Worm (Caenorhabditis elegans): Measurements from ENCODE around the gene sup-18.
A peak's percentile ranks its signal among the peaks of the same experiment; 100 is the strongest.

Gene sup-18

DNA sequence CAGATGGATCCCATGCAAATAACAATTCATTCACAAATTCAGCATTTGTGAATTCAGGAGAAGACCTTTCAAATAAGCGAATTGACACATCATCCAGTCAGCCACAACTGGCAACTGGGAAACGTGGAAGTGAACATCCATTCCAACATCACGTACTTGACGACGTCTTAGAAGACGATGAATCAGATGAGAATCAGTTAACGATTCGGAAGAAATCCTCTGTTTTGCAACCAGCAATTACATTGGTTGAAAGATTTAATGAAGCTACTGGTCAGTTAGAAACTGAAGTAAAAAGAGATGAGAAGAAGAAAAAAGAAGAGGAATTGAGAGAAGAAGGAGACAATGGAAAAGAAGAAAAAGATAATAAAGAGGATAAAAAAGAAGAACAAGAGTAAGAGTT is 24.7 kb upstream of the sup-18 start (continued):
- TF ChIP-seq F10E7.11 (tag; optimal IDR thresholded peaks at IDR 0.05) = no peak
- no peak for TF ChIP-seq madf-3 (GFP tag; IDR thresholded peaks at IDR 0.05)
- TF ChIP-seq sdz-38 (tag; optimal IDR thresholded peaks at IDR 0.05) = no peak

DNA sequence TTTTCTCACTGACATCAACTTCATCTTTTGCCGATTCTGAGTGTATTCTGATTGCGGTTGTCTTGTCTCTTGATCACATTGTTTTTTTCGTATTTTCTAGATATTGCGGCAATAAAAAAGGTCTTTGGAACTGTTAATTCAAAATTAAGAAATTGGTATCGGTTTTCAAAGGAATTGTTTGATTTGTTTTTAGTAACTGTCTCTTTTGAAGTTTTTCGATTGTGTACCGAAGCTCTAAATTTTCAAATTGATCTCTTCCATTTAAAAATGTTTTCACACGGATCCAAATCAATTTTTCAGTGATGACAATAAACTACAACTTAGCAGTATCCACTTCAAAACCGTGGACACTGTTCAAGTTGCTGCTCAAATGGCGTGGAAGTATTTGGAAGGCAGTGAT is 22.0 kb upstream of the sup-18 start, which contains the start of gene best-24:
best-24 (plus strand) TSS at position 301 of the 400 bp plus-strand sequence.
- TF ChIP-seq F55B11.4 (tag; optimal IDR thresholded peaks at IDR 0.05; ENCODE audit: borderline replicate concordance, insufficient read depth) (no peak), F39B2.1 (GFP tag; IDR thresholded peaks at IDR 0.05) (no peak), ztf-3 (GFP tag; optimal IDR thresholded peaks at IDR 0.05) (no peak), ztf-25 (GFP tag; IDR thresholded peaks at IDR 0.05) (no peak), nhr-80 (tag; optimal IDR thresholded peaks at IDR 0.05) (no peak), F57C9.4 (tag; optimal IDR thresholded peaks at IDR 0.05) (no peak), dox-1 (GFP tag; IDR thresholded peaks at IDR 0.05) (no peak), ama-1 (optimal IDR thresholded peaks at IDR 0.05) (no peak), ama-1 (GFP tag; optimal IDR thresholded peaks at IDR 0.05) (no peak), F57A8.1 (GFP tag; optimal IDR thresholded peaks at IDR 0.05) (no peak), attf-5 (GFP tag; optimal IDR thresholded peaks at IDR 0.05) (no peak), cebp-1 (GFP tag; IDR thresholded peaks at IDR 0.05) (no peak), cebp-1 (tag; optimal IDR thresholded peaks at IDR 0.05) (no peak), F33H1.4 (GFP tag; IDR thresholded peaks at IDR 0.05) (no peak), lin-35 (GFP tag; optimal IDR thresholded peaks at IDR 0.05) (no peak), ztf-26 (tag; optimal IDR thresholded peaks at IDR 0.05) (no peak)

DNA sequence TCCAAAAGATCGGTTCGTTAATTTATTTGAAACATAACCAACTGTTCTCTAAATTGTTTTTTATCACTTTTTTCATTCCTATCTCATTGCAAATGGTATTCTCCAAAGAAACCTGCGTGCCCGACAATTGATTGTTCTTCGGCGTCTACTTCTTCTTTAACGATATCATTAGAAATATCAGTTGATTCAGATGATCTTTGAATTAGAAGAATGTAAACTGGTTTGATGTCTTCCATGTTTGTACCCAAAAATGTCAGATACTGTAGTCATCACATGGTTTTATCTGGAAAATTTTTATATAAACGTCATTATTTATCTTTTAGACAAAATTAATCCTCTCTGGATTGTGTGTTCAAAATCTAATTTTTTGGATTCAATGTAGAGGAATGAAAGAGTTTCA is 19.0 kb upstream of the sup-18 start:
- TF ChIP-seq somi-1 (GFP tag; optimal IDR thresholded peaks at IDR 0.05) (peak; percentile 19), ceh-79 (tag; optimal IDR thresholded peaks at IDR 0.05) (no peak), Y53F4B.3 (GFP tag; IDR thresholded peaks at IDR 0.05) (no peak)

DNA sequence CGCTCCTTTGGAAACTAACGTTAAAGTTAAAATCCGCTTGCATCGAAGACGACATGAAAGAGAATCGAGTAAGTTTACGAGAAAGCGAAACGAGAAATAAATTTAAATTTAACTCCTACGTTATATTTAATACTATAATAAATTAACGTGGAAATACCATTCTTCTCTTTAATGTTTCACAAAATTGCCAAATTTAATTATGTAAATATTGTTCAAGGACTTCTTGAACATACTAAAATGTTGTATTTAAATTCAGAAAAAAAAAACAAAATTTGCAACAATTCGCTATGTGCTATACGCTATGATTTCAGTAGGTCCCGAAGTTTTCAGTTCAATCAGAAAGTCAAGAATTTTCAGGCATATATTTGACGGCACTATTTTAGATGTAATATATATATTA is 18.2 kb upstream of the sup-18 start, which contains the start of gene ZK688.10:
ZK688.10 (minus strand) TSS at position 101 of the 400 bp plus-strand sequence.
- no peak for TF ChIP-seq aptf-3 (GFP tag; IDR thresholded peaks at IDR 0.05)
- no peak for TF ChIP-seq D2030.7 (GFP tag; IDR thresholded peaks at IDR 0.05)
- no peak for TF ChIP-seq ztf-6 (GFP tag; IDR thresholded peaks at IDR 0.05)
- TF ChIP-seq lir-1 (GFP tag; conservative IDR thresholded peaks at IDR 0.05) = no peak
- TF ChIP-seq cebp-1 (GFP tag; IDR thresholded peaks at IDR 0.05) = no peak
- no peak for TF ChIP-seq cebp-1 (tag; optimal IDR thresholded peaks at IDR 0.05)
- no peak for TF ChIP-seq T26A5.8 (tag; optimal IDR thresholded peaks at IDR 0.05)
- TF ChIP-seq fkh-3 (tag; optimal IDR thresholded peaks at IDR 0.05) = no peak
- no peak for TF ChIP-seq madf-10 (tag; optimal IDR thresholded peaks at IDR 0.05)
- TF ChIP-seq B0336.3 (GFP tag; IDR thresholded peaks at IDR 0.05) = no peak
- TF ChIP-seq lsl-1 (GFP tag; optimal IDR thresholded peaks at IDR 0.05) = no peak
- no peak for TF ChIP-seq gei-17 (GFP tag; optimal IDR thresholded peaks at IDR 0.05)
- TF ChIP-seq let-607 (tag; optimal IDR thresholded peaks at IDR 0.05) = no peak
- TF ChIP-seq him-1 (tag; optimal IDR thresholded peaks at IDR 0.05) = no peak
- TF ChIP-seq attf-6 (GFP tag; IDR thresholded peaks at IDR 0.05) = no peak
- no peak for TF ChIP-seq hlh-12 (tag; optimal IDR thresholded peaks at IDR 0.05)
- no peak for TF ChIP-seq egrh-3 (GFP tag; IDR thresholded peaks at IDR 0.05)

Measured in whole organism, young adult.